Worm (Caenorhabditis elegans) whole organism, L2 larva: Measurements from ENCODE around the gene npr-1.

Source experiments
- C34F6.9 ChIP-seq: fragments of 150-350 bp; optimal IDR thresholded peaks from 2 replicates; lab custom pipeline; 2014; ENCODE audit warnings: missing biosample characterization, missing genetic modification characterization
- F13H6.1 ChIP-seq: sonication (generic microtip); optimal IDR thresholded peaks from 2 replicates; lab custom pipeline; 2016; ENCODE audit warnings: missing genetic modification characterization, missing compliant biosample characterization
- R02D3.7 ChIP-seq: fragments of 150-350 bp; optimal IDR thresholded peaks from 2 replicates; lab custom pipeline; 2014; ENCODE audit warnings: missing biosample characterization, missing genetic modification characterization
- Y55F3AM.14 ChIP-seq: fragments of 200-800 bp; sonication (Bioruptor generic); optimal IDR thresholded peaks from 2 replicates; lab custom pipeline; 2018; ENCODE audit warnings: mild to moderate bottlenecking, missing genetic modification characterization, missing compliant biosample characterization
- ZK546.5 ChIP-seq: sonication (generic microtip); optimal IDR thresholded peaks from 2 replicates; lab custom pipeline; 2017; ENCODE audit warnings: missing biosample characterization, missing genetic modification characterization
- aly-2 ChIP-seq: fragments of 150-350 bp; optimal IDR thresholded peaks from 2 replicates; lab custom pipeline; 2014; ENCODE audit warnings: missing biosample characterization, missing genetic modification characterization
- ama-1 ChIP-seq: fragments of 150-350 bp; optimal IDR thresholded peaks from 2 replicates; lab custom pipeline; 2018; ENCODE audit warnings: inconsistent platforms
- blmp-1 ChIP-seq: sonication (generic microtip); optimal IDR thresholded peaks from 2 replicates; lab custom pipeline; 2017; ENCODE audit warnings: missing genetic modification characterization, mild to moderate bottlenecking, missing compliant biosample characterization, antibody characterized with exemption, moderate library complexity; ENCODE audit not compliant: insufficient read depth
- ceh-82 ChIP-seq: fragments of 150-350 bp; optimal IDR thresholded peaks from 2 replicates; lab custom pipeline; 2014; ENCODE audit warnings: missing biosample characterization, missing genetic modification characterization
- crh-2 ChIP-seq: sonication (generic microtip); optimal IDR thresholded peaks from 2 replicates; lab custom pipeline; 2017; ENCODE audit warnings: missing biosample characterization, missing genetic modification characterization
- dmd-4 ChIP-seq: sonication (generic microtip); optimal IDR thresholded peaks from 2 replicates; lab custom pipeline; 2017; ENCODE audit warnings: missing biosample characterization, missing genetic modification characterization
- egl-27 ChIP-seq: sonication (generic microtip); optimal IDR thresholded peaks from 3 replicates; lab custom pipeline; 2017; ENCODE audit warnings: missing biosample characterization, missing genetic modification reagents, missing genetic modification characterization
- elt-1 ChIP-seq: fragments of 150-350 bp; optimal IDR thresholded peaks from 2 replicates; lab custom pipeline; 2014; ENCODE audit warnings: missing biosample characterization, missing genetic modification characterization
- elt-3 ChIP-seq: sonication (generic microtip); optimal IDR thresholded peaks from 2 replicates; lab custom pipeline; 2017; ENCODE audit warnings: missing biosample characterization, missing genetic modification characterization
- fos-1 ChIP-seq: fragments of 150-350 bp; optimal IDR thresholded peaks from 2 replicates; lab custom pipeline; 2014; ENCODE audit warnings: missing biosample characterization, missing genetic modification characterization
- gmeb-1 ChIP-seq: fragments of 150-350 bp; optimal IDR thresholded peaks from 2 replicates; lab custom pipeline; 2014; ENCODE audit warnings: missing biosample characterization, missing genetic modification characterization
- lin-11 ChIP-seq: fragments of 150-350 bp; sonication (generic microtip); optimal IDR thresholded peaks from 2 replicates; lab custom pipeline; 2014; ENCODE audit warnings: missing biosample characterization, missing genetic modification characterization, inconsistent platforms, mixed read lengths
- lin-13 ChIP-seq: fragments of 150-350 bp; optimal IDR thresholded peaks from 2 replicates; lab custom pipeline; 2014; ENCODE audit warnings: missing biosample characterization, missing genetic modification reagents, missing genetic modification characterization
- lin-39 ChIP-seq: fragments of 150-350 bp; optimal IDR thresholded peaks from 2 replicates; lab custom pipeline; 2014; ENCODE audit warnings: missing biosample characterization, missing genetic modification reagents, missing genetic modification characterization
- lsy-2 ChIP-seq, 2 experiments: fragments of 150-350 bp in 1 of 2; sonication (generic microtip) in 1 of 2; optimal IDR thresholded peaks; 2 replicates each; lab custom pipeline; 2014 to 2017; ENCODE audit warnings: missing biosample characterization in 2 of 2, missing genetic modification characterization in 2 of 2
- mab-5 ChIP-seq: fragments of 150-350 bp; optimal IDR thresholded peaks from 2 replicates; lab custom pipeline; 2014; ENCODE audit warnings: missing biosample characterization, missing genetic modification characterization
- mbf-1 ChIP-seq: sonication (generic microtip); optimal IDR thresholded peaks from 2 replicates; lab custom pipeline; 2017; ENCODE audit warnings: missing biosample characterization, missing genetic modification characterization
- mdl-1 ChIP-seq, 2 experiments: fragments of 150-350 bp in 1 of 2; sonication (generic microtip) in 1 of 2; optimal IDR thresholded peaks; 2 replicates each; lab custom pipeline; 2017; ENCODE audit warnings: missing biosample characterization in 2 of 2, missing genetic modification characterization in 2 of 2
- nhr-10 ChIP-seq: sonication (generic microtip); optimal IDR thresholded peaks from 2 replicates; lab custom pipeline; 2017; ENCODE audit warnings: missing biosample characterization, missing genetic modification characterization
- nhr-129 ChIP-seq: fragments of 150-350 bp; optimal IDR thresholded peaks from 2 replicates; lab custom pipeline; 2014; ENCODE audit warnings: missing biosample characterization, missing genetic modification characterization
- nhr-21 ChIP-seq: fragments of 150-350 bp; optimal IDR thresholded peaks from 2 replicates; lab custom pipeline; 2014; ENCODE audit warnings: missing biosample characterization, missing genetic modification characterization
- nhr-237 ChIP-seq: fragments of 150-350 bp; optimal IDR thresholded peaks from 2 replicates; lab custom pipeline; 2014; ENCODE audit warnings: missing biosample characterization, missing genetic modification characterization
- nhr-25 ChIP-seq: fragments of 150-350 bp; sonication (generic microtip); optimal IDR thresholded peaks from 3 replicates; lab custom pipeline; 2014; ENCODE audit warnings: missing biosample characterization, missing genetic modification characterization
- nhr-6 ChIP-seq: fragments of 150-350 bp; optimal IDR thresholded peaks from 2 replicates; lab custom pipeline; 2014; ENCODE audit warnings: missing biosample characterization, missing genetic modification characterization
- nhr-77 ChIP-seq: fragments of 150-350 bp; optimal IDR thresholded peaks from 2 replicates; lab custom pipeline; 2014; ENCODE audit warnings: missing biosample characterization, missing genetic modification characterization
- sma-3 ChIP-seq: sonication (generic microtip); optimal IDR thresholded peaks from 2 replicates; lab custom pipeline; 2016; ENCODE audit warnings: missing genetic modification reagents, missing genetic modification characterization, missing compliant biosample characterization
- sma-9 ChIP-seq, 2 experiments: fragments of 150-350 bp in 1 of 2; sonication (generic microtip) in 1 of 2; optimal IDR thresholded peaks; 2 replicates each; lab custom pipeline; 2014 to 2016; ENCODE audit warnings: missing genetic modification characterization in 2 of 2, mild to moderate bottlenecking in 1 of 2, missing biosample characterization in 1 of 2, missing compliant biosample characterization in 1 of 2, missing genetic modification reagents in 1 of 2, moderate library complexity in 1 of 2
- unc-39 ChIP-seq: fragments of 150-350 bp; optimal IDR thresholded peaks from 2 replicates; lab custom pipeline; 2014; ENCODE audit warnings: missing biosample characterization, missing genetic modification characterization
- unc-55 ChIP-seq: fragments of 150-350 bp; sonication (generic microtip); optimal IDR thresholded peaks from 3 replicates; lab custom pipeline; 2014; ENCODE audit warnings: missing biosample characterization, missing genetic modification reagents, missing genetic modification characterization
- zag-1 ChIP-seq: fragments of 150-350 bp; optimal IDR thresholded peaks from 2 replicates; lab custom pipeline; 2014; ENCODE audit warnings: missing biosample characterization, missing genetic modification characterization
- ztf-4 ChIP-seq: fragments of 150-350 bp; optimal IDR thresholded peaks from 2 replicates; lab custom pipeline; 2014; ENCODE audit warnings: missing biosample characterization, missing genetic modification characterization

Gene npr-1

DNA sequence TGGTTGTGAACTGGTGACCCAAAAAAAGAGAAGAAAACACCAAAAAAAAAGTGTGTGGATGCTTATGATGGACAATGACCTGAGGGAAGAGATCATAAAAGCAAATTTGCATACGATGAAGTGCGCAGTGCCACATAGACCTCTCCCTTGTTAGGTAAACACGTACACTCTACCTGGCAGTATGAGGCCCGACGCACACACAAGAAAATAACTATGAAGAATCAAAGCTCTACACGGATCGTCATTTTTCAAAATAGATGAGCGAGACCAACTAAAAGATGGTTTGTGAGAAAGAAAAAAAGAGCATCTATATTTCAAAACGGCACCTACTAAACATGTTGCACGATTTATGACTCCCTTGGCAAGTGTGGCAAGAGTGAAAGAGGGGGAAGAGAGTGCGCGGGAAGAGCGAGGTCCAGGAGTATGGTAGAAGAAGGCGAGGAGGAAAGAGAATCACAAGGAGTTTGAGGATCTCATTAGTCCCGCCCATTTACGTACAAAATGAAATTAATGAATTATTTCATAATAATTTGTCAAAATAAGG, 30.4 kb upstream of the npr-1 start, which contains the start of gene mig-13:
Gene mig-13 (minus strand): TSS at position 51 of the 544 bp plus-strand sequence.
- no peak for TF ChIP-seq unc-39 (tag; lab: Kevin White, UChicago)
- TF ChIP-seq mab-5 (tag; lab: Kevin White, UChicago), result peak; percentile 92
- TF ChIP-seq, all 48 proteins: peak for 1

DNA sequence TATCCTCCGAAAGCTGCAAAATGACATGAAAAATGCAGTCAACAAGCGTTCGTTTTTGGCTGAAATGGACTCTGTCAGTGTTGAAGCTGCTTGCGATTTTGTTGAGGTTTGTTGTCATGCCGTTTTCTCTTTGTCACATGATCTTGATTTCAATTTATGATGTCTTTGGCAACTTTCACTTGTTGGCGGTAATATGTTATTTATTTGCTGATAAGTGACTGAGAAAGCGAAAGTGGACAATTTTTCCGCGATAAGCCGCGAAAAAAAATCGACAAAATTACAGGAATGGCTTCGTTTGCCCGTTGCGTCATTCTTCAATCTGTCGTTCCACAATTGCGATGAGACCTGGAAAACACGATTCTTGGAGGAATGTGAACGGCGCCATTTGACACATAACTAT, 25.5 kb upstream of the npr-1 start:
- TF ChIP-seq nhr-237 (tag; lab: Kevin White, UChicago) (no peak), F13H6.1 (tag; lab: Kevin White, UChicago) (peak; percentile 64), zag-1 (no peak), sma-3 (GFP tag; lab: Kevin White, UChicago) (peak; percentile 10), unc-55 (GFP tag; lab: Kevin White, UChicago) (no peak), fos-1 (tag; lab: Kevin White, UChicago) (peak; percentile 74), gmeb-1 (tag; lab: Kevin White, UChicago) (peak; percentile 1), ZK546.5 (tag; lab: Kevin White, UChicago) (no peak), elt-1 (tag; lab: Kevin White, UChicago) (no peak), lin-39 (tag; lab: Kevin White, UChicago) (no peak), lsy-2 (tag; optimal IDR thresholded peaks at IDR 0.05; lab: Kevin White, UChicago) (peak in 1 of 2 experiments; percentile 4), crh-2 (tag; lab: Kevin White, UChicago) (peak; percentile 73), ceh-82 (tag; lab: Kevin White, UChicago) (no peak), nhr-77 (no peak), sma-9 (GFP tag; optimal IDR thresholded peaks at IDR 0.05; lab: Kevin White, UChicago) (peak; percentile 83), sma-9 (tag; optimal IDR thresholded peaks at IDR 0.05; lab: Kevin White, UChicago) (no peak), ztf-4 (tag; lab: Kevin White, UChicago) (no peak), blmp-1 (peak; percentile 98), aly-2 (no peak), mbf-1 (no peak), nhr-129 (tag; lab: Kevin White, UChicago) (peak; percentile 14)

DNA sequence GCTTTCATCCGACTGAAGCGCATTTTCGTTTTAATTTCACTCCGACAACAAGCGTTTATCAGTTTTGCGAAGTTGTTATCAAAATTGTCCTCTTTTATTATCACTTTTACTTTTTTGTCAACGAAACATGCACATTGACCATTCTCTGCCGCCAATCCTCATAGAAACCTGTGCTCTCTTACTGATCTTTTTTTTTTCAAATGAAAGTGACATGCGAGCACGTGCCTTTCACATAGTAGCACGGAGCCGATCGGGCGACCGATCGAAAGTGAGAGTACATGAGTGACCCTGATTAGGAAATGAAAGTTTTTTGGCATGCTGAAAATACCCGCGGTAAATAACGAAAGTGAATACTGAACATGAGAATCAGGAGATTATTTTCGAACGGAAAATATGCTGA, 24.3 kb upstream of the npr-1 start:
- TF ChIP-seq unc-55 (GFP tag; lab: Kevin White, UChicago) (no peak), lin-39 (tag; lab: Kevin White, UChicago) (no peak), fos-1 (tag; lab: Kevin White, UChicago) (peak; percentile 40), sma-9 (GFP tag; optimal IDR thresholded peaks at IDR 0.05; lab: Kevin White, UChicago) (peak; percentile 53), sma-9 (tag; optimal IDR thresholded peaks at IDR 0.05; lab: Kevin White, UChicago) (no peak), mdl-1 (tag; optimal IDR thresholded peaks at IDR 0.05; lab: Kevin White, UChicago) (peak in 1 of 2 experiments; percentile 26), egl-27 (peak; percentile 11), F13H6.1 (tag; lab: Kevin White, UChicago) (peak; percentile 88), zag-1 (no peak), lin-11 (tag; lab: Kevin White, UChicago) (no peak), nhr-6 (tag; lab: Kevin White, UChicago) (no peak), gmeb-1 (tag; lab: Kevin White, UChicago) (peak; percentile 75), nhr-77 (no peak), C34F6.9 (tag; lab: Kevin White, UChicago) (no peak), crh-2 (tag; lab: Kevin White, UChicago) (peak; percentile 63), blmp-1 (peak; percentile 91), sma-3 (GFP tag; lab: Kevin White, UChicago) (peak; percentile 41)

DNA sequence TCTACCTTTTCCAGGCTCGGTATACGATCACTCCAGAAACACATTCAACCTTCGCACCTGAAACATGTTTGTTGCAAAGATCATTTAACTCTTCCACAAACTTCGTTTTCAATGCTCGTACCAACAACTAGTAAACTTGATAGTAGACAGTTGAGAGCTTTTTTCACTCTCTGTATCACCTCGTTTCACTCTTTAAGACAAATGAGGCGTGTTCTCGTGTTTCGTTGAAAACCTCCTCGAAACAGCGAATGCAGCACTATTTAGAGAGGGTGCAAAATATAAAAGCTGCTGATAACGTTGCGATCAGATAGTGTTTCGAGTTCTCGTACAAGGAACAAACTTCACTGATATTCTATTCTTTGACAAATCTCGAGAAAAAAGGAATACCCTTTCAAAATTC, 23.2 kb upstream of the npr-1 start, which contains the start of gene F43C9.1:
Gene F43C9.1 (plus strand): TSS at position 301 of the 400 bp plus-strand sequence.
- no peak for TF ChIP-seq nhr-10
- TF ChIP-seq dmd-4 (tag; lab: Kevin White, UChicago), result no peak

DNA sequence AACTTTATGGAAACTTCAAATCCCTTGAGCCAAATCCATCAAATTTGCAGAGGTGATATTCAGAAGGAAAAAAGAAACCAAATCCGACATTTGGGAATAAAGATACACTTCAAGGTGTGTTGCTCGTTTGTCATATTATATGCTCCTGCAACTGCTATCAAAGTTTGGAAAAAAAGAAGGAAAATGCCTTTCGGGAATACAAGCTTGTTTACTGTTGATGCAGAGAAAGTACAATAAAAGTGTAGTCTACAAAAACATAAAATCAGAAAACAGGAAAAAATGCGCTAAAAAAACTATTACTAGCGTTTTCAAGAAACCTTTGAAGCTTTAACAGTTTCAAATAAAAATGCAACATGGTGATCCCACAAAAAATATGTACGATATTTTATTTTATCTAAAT, 20.8 kb upstream of the npr-1 start:
- TF ChIP-seq crh-2 (tag; lab: Kevin White, UChicago) (no peak), sma-9 (GFP tag; optimal IDR thresholded peaks at IDR 0.05; lab: Kevin White, UChicago) (no peak), sma-9 (tag; optimal IDR thresholded peaks at IDR 0.05; lab: Kevin White, UChicago) (no peak)

DNA sequence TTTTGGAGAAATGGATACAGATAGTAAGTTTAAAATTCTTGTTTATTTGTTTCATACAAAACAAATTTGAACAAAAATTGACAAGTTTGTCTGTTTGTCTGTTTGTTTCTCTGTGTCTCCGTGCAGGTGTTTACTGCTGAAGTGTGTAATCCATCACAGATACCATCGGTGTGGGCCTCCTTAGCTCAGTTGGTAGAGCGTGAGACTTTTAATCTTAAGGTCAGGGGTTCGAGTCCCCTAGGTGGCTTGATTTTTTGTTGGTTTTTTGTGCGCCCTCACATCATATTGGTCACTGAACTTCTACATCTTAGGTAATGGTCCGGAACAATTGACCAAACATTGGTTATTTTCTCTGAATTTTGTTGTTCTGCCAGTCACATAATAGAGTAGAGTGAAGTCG, 19.2 kb upstream of the npr-1 start:
- TF ChIP-seq nhr-21 (no peak), aly-2 (no peak), zag-1 (no peak), sma-9 (GFP tag; optimal IDR thresholded peaks at IDR 0.05; lab: Kevin White, UChicago) (peak; percentile 61), sma-9 (tag; optimal IDR thresholded peaks at IDR 0.05; lab: Kevin White, UChicago) (no peak), ama-1 (lab: Kevin White, UChicago) (no peak), nhr-25 (no peak), R02D3.7 (no peak), dmd-4 (tag; lab: Kevin White, UChicago) (no peak), elt-3 (tag; lab: Kevin White, UChicago) (no peak), nhr-129 (tag; lab: Kevin White, UChicago) (peak; percentile 80), gmeb-1 (tag; lab: Kevin White, UChicago) (peak; percentile 11), fos-1 (tag; lab: Kevin White, UChicago) (peak; percentile 50), ZK546.5 (tag; lab: Kevin White, UChicago) (no peak), mbf-1 (no peak), lin-13 (peak; percentile 29), unc-55 (GFP tag; lab: Kevin White, UChicago) (peak; percentile 17), sma-3 (GFP tag; lab: Kevin White, UChicago) (peak; percentile 12), mdl-1 (tag; optimal IDR thresholded peaks at IDR 0.05; lab: Kevin White, UChicago) (no peak), lsy-2 (tag; optimal IDR thresholded peaks at IDR 0.05; lab: Kevin White, UChicago) (peak in 1 of 2 experiments; percentile 17), C34F6.9 (tag; lab: Kevin White, UChicago) (peak; percentile 41), Y55F3AM.14 (GFP tag; lab: Kevin White, UChicago) (no peak), nhr-237 (tag; lab: Kevin White, UChicago) (no peak), ztf-4 (tag; lab: Kevin White, UChicago) (no peak), unc-39 (tag; lab: Kevin White, UChicago) (no peak), F13H6.1 (tag; lab: Kevin White, UChicago) (peak; percentile 32)
